Worm (Caenorhabditis elegans) whole organism, young adult: ENCODE data around the gene ZK180.5.
A peak's percentile ranks its signal among the peaks of the same experiment; 100 is the strongest.

ENCODE experiments used
- B0019.2 ChIP-seq: fragments of 200-800 bp; sonication (Bioruptor generic); conservative IDR thresholded peaks from 2 replicates; pipeline ENCODE4 v1.3.6; 2022; ENCODE audit warnings: missing genetic modification reagents, missing genetic modification characterization, missing compliant biosample characterization
- B0035.1 ChIP-seq: sonication (generic microtip); optimal IDR thresholded peaks from 2 replicates; lab custom pipeline; 2016; ENCODE audit warnings: missing genetic modification characterization, mild to moderate bottlenecking, missing compliant biosample characterization, missing genotype, missing genetic modification reagents
- B0261.1 ChIP-seq: sonication (generic microtip); optimal IDR thresholded peaks from 2 replicates; lab custom pipeline; 2016; ENCODE audit warnings: mild to moderate bottlenecking, missing genetic modification characterization, moderate library complexity, missing compliant biosample characterization
- B0336.3 ChIP-seq: fragments of 200-800 bp; sonication (Bioruptor generic); IDR thresholded peaks from 2 replicates; pipeline ENCODE4 v1.3.6; 2022; ENCODE audit warnings: missing genetic modification characterization, missing compliant biosample characterization
- F23B12.7 ChIP-seq: sonication (generic microtip); optimal IDR thresholded peaks from 2 replicates; lab custom pipeline; 2017; ENCODE audit warnings: missing genetic modification characterization, mild to moderate bottlenecking, missing compliant biosample characterization, antibody characterized with exemption, moderate library complexity; ENCODE audit not compliant: insufficient read depth
- F52B5.7 ChIP-seq: sonication (generic microtip); optimal IDR thresholded peaks from 2 replicates; lab custom pipeline; 2016; ENCODE audit warnings: mild to moderate bottlenecking, missing genetic modification characterization, missing compliant biosample characterization
- F57A8.1 ChIP-seq: fragments of 200-800 bp; sonication (Bioruptor generic); optimal IDR thresholded peaks from 2 replicates; lab custom pipeline; 2018; ENCODE audit warnings: mild to moderate bottlenecking, missing genetic modification characterization, moderate library complexity, missing compliant biosample characterization
- F57C9.4 ChIP-seq: sonication (generic microtip); optimal IDR thresholded peaks from 2 replicates; lab custom pipeline; 2017; ENCODE audit warnings: mild to moderate bottlenecking, missing genetic modification characterization, missing compliant biosample characterization
- K11D2.4 ChIP-seq: fragments of 200-800 bp; sonication (Bioruptor generic); IDR thresholded peaks from 2 replicates; pipeline ENCODE4 v1.3.6; 2022; ENCODE audit warnings: missing genetic modification reagents, missing genetic modification characterization, missing compliant biosample characterization
- T07F8.4 ChIP-seq: sonication (generic microtip); optimal IDR thresholded peaks from 2 replicates; lab custom pipeline; 2016; ENCODE audit warnings: mild to moderate bottlenecking, missing genetic modification characterization, moderate library complexity, missing compliant biosample characterization
- T26A5.8 ChIP-seq: sonication (generic microtip); optimal IDR thresholded peaks from 2 replicates; lab custom pipeline; 2016; ENCODE audit warnings: missing genetic modification characterization, missing compliant biosample characterization
- Y53F4B.3 ChIP-seq: fragments of 200-800 bp; sonication (Bioruptor generic); IDR thresholded peaks from 2 replicates; pipeline ENCODE4 v1.3.6; 2022; ENCODE audit warnings: missing genetic modification reagents, missing genetic modification characterization, missing compliant biosample characterization
- Y56A3A.18 ChIP-seq: fragments of 200-800 bp; sonication (Bioruptor generic); IDR thresholded peaks from 2 replicates; pipeline ENCODE4 v1.3.6; 2022; ENCODE audit warnings: missing genetic modification reagents, missing genetic modification characterization, missing compliant biosample characterization
- Y79H2A.3 ChIP-seq: fragments of 200-800 bp; sonication (Bioruptor generic); conservative IDR thresholded peaks from 2 replicates; pipeline ENCODE4 v1.3.6; 2022; ENCODE audit warnings: missing genetic modification reagents, missing genetic modification characterization, missing compliant biosample characterization
- ama-1 ChIP-seq, 3 experiments: fragments of 150-350 bp in 1 of 3; sonication (generic microtip) in 2 of 3; optimal IDR thresholded peaks; 2 replicates each; lab custom pipeline; 2014 to 2018; ENCODE audit warnings: missing biosample characterization in 2 of 3, missing genetic modification characterization in 2 of 3, missing genetic modification reagents in 2 of 3
- aptf-3 ChIP-seq: fragments of 200-800 bp; sonication (Bioruptor generic); IDR thresholded peaks from 2 replicates; pipeline ENCODE4 v1.3.6; 2022; ENCODE audit warnings: missing genetic modification characterization, missing compliant biosample characterization
- attf-3 ChIP-seq: fragments of 200-800 bp; sonication (Bioruptor generic); conservative IDR thresholded peaks from 2 replicates; pipeline ENCODE4 v1.3.6; 2022; ENCODE audit warnings: missing genetic modification reagents, missing genetic modification characterization, missing compliant biosample characterization
- attf-5 ChIP-seq: fragments of 200-800 bp; sonication (Bioruptor generic); optimal IDR thresholded peaks from 2 replicates; lab custom pipeline; 2018; ENCODE audit warnings: mild to moderate bottlenecking, missing genetic modification characterization, missing compliant biosample characterization
- attf-6 ChIP-seq: fragments of 200-800 bp; sonication (Bioruptor generic); IDR thresholded peaks from 2 replicates; pipeline ENCODE4 v1.3.6; 2022; ENCODE audit warnings: missing genetic modification reagents, missing genetic modification characterization, missing compliant biosample characterization
- bed-1 ChIP-seq: fragments of 200-800 bp; sonication (Bioruptor generic); IDR thresholded peaks from 2 replicates; pipeline ENCODE4 v1.3.6; 2022; ENCODE audit warnings: missing genetic modification reagents, missing genetic modification characterization, missing compliant biosample characterization
- ccch-3 ChIP-seq: fragments of 200-800 bp; sonication (Bioruptor generic); optimal IDR thresholded peaks from 2 replicates; lab custom pipeline; 2018; ENCODE audit warnings: mild to moderate bottlenecking, missing genetic modification characterization, missing compliant biosample characterization
- ceh-40 ChIP-seq: fragments of 200-800 bp; sonication (Bioruptor generic); IDR thresholded peaks from 2 replicates; pipeline ENCODE4 v1.3.6; 2022; ENCODE audit warnings: missing genetic modification characterization, missing compliant biosample characterization
- ceh-91 ChIP-seq: fragments of 200-800 bp; sonication (Bioruptor generic); IDR thresholded peaks from 2 replicates; pipeline ENCODE4 v1.3.6; 2022; ENCODE audit warnings: missing genetic modification reagents, missing genetic modification characterization, missing compliant biosample characterization
- chd-7 ChIP-seq: sonication (generic microtip); optimal IDR thresholded peaks from 2 replicates; lab custom pipeline; 2016; ENCODE audit warnings: mild to moderate bottlenecking, missing genetic modification characterization, moderate library complexity, missing compliant biosample characterization
- dpff-1 ChIP-seq: sonication (generic microtip); optimal IDR thresholded peaks from 2 replicates; lab custom pipeline; 2017; ENCODE audit warnings: mild to moderate bottlenecking, missing genetic modification characterization, missing compliant biosample characterization
- dpl-1 ChIP-seq: fragments of 150-350 bp; optimal IDR thresholded peaks from 2 replicates; lab custom pipeline; 2014; ENCODE audit warnings: missing biosample characterization, missing genetic modification reagents, missing genetic modification characterization
- ets-4 ChIP-seq: fragments of 200-800 bp; sonication (Bioruptor generic); optimal IDR thresholded peaks from 2 replicates; lab custom pipeline; 2018; ENCODE audit warnings: mild to moderate bottlenecking, missing genetic modification characterization, missing compliant biosample characterization
- gei-17 ChIP-seq: fragments of 200-800 bp; sonication (Bioruptor generic); optimal IDR thresholded peaks from 2 replicates; lab custom pipeline; 2018; ENCODE audit warnings: mild to moderate bottlenecking, missing genetic modification characterization, missing compliant biosample characterization
- hmg-20 ChIP-seq: fragments of 200-800 bp; sonication (Bioruptor generic); IDR thresholded peaks from 2 replicates; pipeline ENCODE4 v1.3.6; 2022; ENCODE audit warnings: missing genetic modification reagents, missing genetic modification characterization, missing compliant biosample characterization
- let-607 ChIP-seq, 2 experiments: fragments of 200-800 bp in 1 of 2; sonication (Bioruptor generic) in 1 of 2; sonication (generic microtip) in 1 of 2; optimal IDR thresholded peaks; 2 replicates each; lab custom pipeline; 2016 to 2018; ENCODE audit warnings: mild to moderate bottlenecking in 2 of 2, missing compliant biosample characterization in 2 of 2, missing genetic modification characterization in 2 of 2, moderate library complexity in 2 of 2, missing genotype in 1 of 2
- lin-35 ChIP-seq, 3 experiments: fragments of 150-350 bp in 2 of 3; sonication (generic microtip) in 1 of 3; optimal IDR thresholded peaks; 2 replicates each; lab custom pipeline; 2014 to 2018; ENCODE audit warnings: missing biosample characterization in 3 of 3, missing genetic modification characterization in 3 of 3, missing genetic modification reagents in 3 of 3
- lin-40 ChIP-seq: sonication (generic microtip); optimal IDR thresholded peaks from 2 replicates; lab custom pipeline; 2016; ENCODE audit warnings: missing genetic modification characterization, mild to moderate bottlenecking, missing compliant biosample characterization, missing genotype, missing genetic modification reagents
- madf-10 ChIP-seq: sonication (generic microtip); optimal IDR thresholded peaks from 2 replicates; lab custom pipeline; 2016; ENCODE audit warnings: mild to moderate bottlenecking, missing genetic modification characterization, missing compliant biosample characterization
- mcd-1 ChIP-seq: fragments of 200-800 bp; sonication (Bioruptor generic); IDR thresholded peaks from 2 replicates; pipeline ENCODE4 v1.3.6; 2022; ENCODE audit warnings: missing genetic modification reagents, missing genetic modification characterization, missing compliant biosample characterization
- mel-28 ChIP-seq: sonication (generic microtip); optimal IDR thresholded peaks from 2 replicates; lab custom pipeline; 2016; ENCODE audit warnings: borderline replicate concordance, mild to moderate bottlenecking, missing genetic modification characterization, missing compliant biosample characterization
- mxl-1 ChIP-seq: sonication (generic microtip); optimal IDR thresholded peaks from 2 replicates; lab custom pipeline; 2016; ENCODE audit warnings: missing genetic modification characterization, missing compliant biosample characterization
- nhr-120 ChIP-seq: fragments of 200-800 bp; sonication (Bioruptor generic); IDR thresholded peaks from 2 replicates; pipeline ENCODE4 v1.3.6; 2022; ENCODE audit warnings: missing genetic modification characterization, missing compliant biosample characterization
- rec-8 ChIP-seq, 2 experiments: sonication (generic microtip); optimal IDR thresholded peaks; 2 replicates each; lab custom pipeline; 2016; ENCODE audit warnings: mild to moderate bottlenecking in 2 of 2, missing genetic modification characterization in 2 of 2, missing genetic modification reagents in 2 of 2, missing genotype in 2 of 2, missing biosample characterization in 1 of 2, missing compliant biosample characterization in 1 of 2, moderate library complexity in 1 of 2
- snpc-1.3 ChIP-seq: sonication (generic microtip); optimal IDR thresholded peaks from 2 replicates; lab custom pipeline; 2017; ENCODE audit warnings: missing genetic modification characterization, mild to moderate bottlenecking, missing compliant biosample characterization, antibody characterized with exemption, moderate library complexity, missing genotype, missing genetic modification reagents; ENCODE audit not compliant: insufficient read depth
- snpc-4 ChIP-seq, 5 experiments: fragments of 150-350 bp in 1 of 5; sonication (generic microtip) in 4 of 5; optimal IDR thresholded peaks; 2 replicates each; lab custom pipeline; 2014 to 2018; ENCODE audit warnings: missing genetic modification characterization in 5 of 5, missing biosample characterization in 3 of 5, antibody characterized with exemption in 2 of 5, mild to moderate bottlenecking in 2 of 5, missing compliant biosample characterization in 2 of 5, missing genotype in 2 of 5, moderate library complexity in 2 of 5, missing genetic modification reagents in 1 of 5
- sptf-2 ChIP-seq: fragments of 200-800 bp; sonication (Bioruptor generic); optimal IDR thresholded peaks from 2 replicates; lab custom pipeline; 2018; ENCODE audit warnings: mild to moderate bottlenecking, missing genetic modification characterization, missing compliant biosample characterization
- tlf-1 ChIP-seq: fragments of 200-800 bp; sonication (Bioruptor generic); optimal IDR thresholded peaks from 2 replicates; lab custom pipeline; 2018; ENCODE audit warnings: mild to moderate bottlenecking, missing genetic modification characterization, missing compliant biosample characterization
- unc-62 ChIP-seq: fragments of 150-350 bp; optimal IDR thresholded peaks from 2 replicates; lab custom pipeline; 2014; ENCODE audit warnings: missing biosample characterization, missing genetic modification reagents, missing genetic modification characterization
- zim-3 ChIP-seq: sonication (generic microtip); optimal IDR thresholded peaks from 2 replicates; lab custom pipeline; 2017; ENCODE audit warnings: mild to moderate bottlenecking, missing genetic modification characterization, moderate library complexity, missing compliant biosample characterization
- ztf-28 ChIP-seq: fragments of 200-800 bp; sonication (Bioruptor generic); IDR thresholded peaks from 2 replicates; pipeline ENCODE4 v1.3.6; 2022; ENCODE audit warnings: missing genetic modification reagents, missing genetic modification characterization, missing compliant biosample characterization

ZK180.5 gene

DNA sequence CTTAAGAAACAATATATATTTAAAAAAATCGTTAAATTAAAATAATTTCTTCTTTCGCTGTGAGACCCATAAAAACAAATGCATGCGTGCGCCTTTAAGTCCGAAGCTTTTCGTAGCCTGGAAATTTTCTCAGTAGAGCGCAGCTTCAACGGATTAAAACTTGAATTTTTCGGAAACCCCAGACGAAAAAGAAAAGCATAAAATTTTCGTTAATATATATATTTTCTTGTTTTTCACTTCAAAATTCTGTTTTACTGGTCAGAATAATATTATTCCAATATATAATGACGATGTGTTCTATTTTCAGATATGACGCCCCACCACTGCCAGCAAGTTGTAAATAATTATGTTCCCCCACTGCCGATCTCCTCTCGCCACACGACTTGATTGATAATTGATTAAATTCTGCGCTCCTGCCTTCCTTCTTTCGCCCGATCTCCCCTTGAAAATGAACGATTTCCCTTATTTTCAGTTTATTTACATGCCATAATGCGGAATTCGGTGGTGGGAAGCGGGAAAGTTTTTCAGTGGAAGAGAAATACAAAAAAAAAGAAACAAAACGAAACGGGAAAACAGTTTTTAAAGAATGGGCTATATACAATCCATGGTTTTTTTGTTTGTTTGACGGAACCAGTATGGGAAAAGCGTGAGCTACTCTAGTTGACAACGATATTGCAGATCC lies 48.8 kb downstream of the ZK180.5 start:
- TF ChIP-seq dpl-1 = no peak
- no peak for TF ChIP-seq T26A5.8
- no peak; the same call in 1 of the 2 replicates for TF ChIP-seq nhr-120 (GFP tag; lab: Robert Waterston, UW)
- no peak; the same call in 1 of the 2 replicates for TF ChIP-seq Y79H2A.3
- peak; percentile 41; the same call in 1 of the 2 replicates for TF ChIP-seq K11D2.4 (GFP tag; lab: Robert Waterston, UW)
- TF ChIP-seq B0261.1 (tag; lab: Kevin White, UChicago) = no peak
- peak; percentile 42 for TF ChIP-seq ets-4 (GFP tag; lab: Kevin White, UChicago)
- no peak for TF ChIP-seq hmg-20
- TF ChIP-seq bed-1 = 0 out of 2 replicates have a peak, but pooled peaks have one; percentile 3
- TF ChIP-seq aptf-3 = no peak
- no peak for TF ChIP-seq sptf-2 (GFP tag; lab: Kevin White, UChicago)
- peak; percentile 24 for TF ChIP-seq F57C9.4 (tag; lab: Kevin White, UChicago)
- no peak for TF ChIP-seq F23B12.7 (tag; lab: Kevin White, UChicago)
- no peak for TF ChIP-seq T07F8.4 (tag; lab: Kevin White, UChicago)
- TF ChIP-seq attf-5 = peak; percentile 67
- TF ChIP-seq ceh-91 (GFP tag; lab: Robert Waterston, UW) = peak; percentile 57
- TF ChIP-seq zim-3 (tag; lab: Kevin White, UChicago) = no peak
- TF ChIP-seq madf-10 = peak; percentile 34
- TF ChIP-seq ztf-28 = no peak
- no peak for TF ChIP-seq attf-3 (GFP tag; lab: Robert Waterston, UW)
- no peak for TF ChIP-seq F57A8.1 (GFP tag; lab: Kevin White, UChicago)
- TF ChIP-seq lin-35 (GFP tag; optimal IDR thresholded peaks at IDR 0.05; lab: Kevin White, UChicago) = peak in 2 of 3 experiments; percentile 53 to 73
- peak; percentile 27 to 60 for TF ChIP-seq rec-8 (tag; optimal IDR thresholded peaks at IDR 0.05; lab: Kevin White, UChicago)
- TF ChIP-seq mxl-1 = no peak
- TF ChIP-seq unc-62 (GFP tag; lab: Kevin White, UChicago) = no peak
- TF ChIP-seq ama-1 (optimal IDR thresholded peaks at IDR 0.05; lab: Kevin White, UChicago) = peak; percentile 98
- TF ChIP-seq ama-1 (GFP tag; optimal IDR thresholded peaks at IDR 0.05; lab: Kevin White, UChicago) = peak in 1 of 2 experiments; percentile 13
- TF ChIP-seq B0336.3 (GFP tag; lab: Robert Waterston, UW) = peak; percentile 85
- peak; percentile 50 for TF ChIP-seq F52B5.7 (tag; lab: Kevin White, UChicago)
- TF ChIP-seq dpff-1 = peak; percentile 62
- TF ChIP-seq snpc-4 (GFP tag; optimal IDR thresholded peaks at IDR 0.05; lab: Kevin White, UChicago) = peak; percentile 30
- TF ChIP-seq snpc-4 (tag; optimal IDR thresholded peaks at IDR 0.05; lab: Kevin White, UChicago) = peak in 3 of 4 experiments; percentile 12 to 64 (median 18)
- peak; percentile 65 for TF ChIP-seq lin-40 (tag; lab: Kevin White, UChicago)
- TF ChIP-seq chd-7 (tag; lab: Kevin White, UChicago) = peak; percentile 69
- TF ChIP-seq B0035.1 (tag; lab: Kevin White, UChicago) = peak; percentile 82
- TF ChIP-seq ccch-3 = no peak
- TF ChIP-seq ceh-40 (GFP tag; lab: Robert Waterston, UW) = no peak
- TF ChIP-seq Y53F4B.3 (GFP tag; lab: Robert Waterston, UW) = no peak
- 0 out of 2 replicates have a peak, but pooled peaks have one; percentile 29 for TF ChIP-seq B0019.2 (GFP tag; lab: Robert Waterston, UW)
- TF ChIP-seq Y56A3A.18 = no peak; the same call in 1 of the 2 replicates
- TF ChIP-seq mcd-1 (GFP tag; lab: Robert Waterston, UW) = peak; percentile 56
- TF ChIP-seq tlf-1 (GFP tag; lab: Kevin White, UChicago) = peak; percentile 69
- TF ChIP-seq snpc-1.3 = no peak
- peak; percentile 7 to 43 for TF ChIP-seq let-607 (tag; optimal IDR thresholded peaks at IDR 0.05; lab: Kevin White, UChicago)
- no peak for TF ChIP-seq mel-28 (tag; lab: Kevin White, UChicago)
- no peak for TF ChIP-seq gei-17 (GFP tag; lab: Kevin White, UChicago)
- TF ChIP-seq attf-6 (GFP tag; lab: Robert Waterston, UW) = no peak
